Fruit fly (Drosophila melanogaster): ENCODE measurements around the gene CG5177.

CG5177 gene

DNA sequence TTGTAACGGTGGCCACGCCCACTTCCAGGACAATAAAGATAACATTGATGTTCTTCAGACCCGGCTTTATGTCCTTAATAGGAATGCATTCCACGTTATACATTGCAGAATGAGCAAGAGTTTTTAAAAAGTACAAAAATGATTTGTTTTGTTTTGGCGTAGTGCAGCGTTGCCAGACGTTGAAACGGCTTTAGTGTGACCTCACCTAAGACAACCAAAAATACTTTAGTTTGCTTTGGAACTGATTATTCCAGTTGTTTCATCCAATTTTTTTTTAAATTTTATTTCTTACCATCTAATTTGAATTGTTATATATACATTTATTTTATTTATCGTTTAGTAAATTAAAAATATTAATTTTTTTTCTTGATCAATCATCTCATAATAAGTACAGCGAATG, 4.6 kb downstream of the CG5177 start, which contains the start of gene CG5181 (continued):
- TF ChIP-seq sc (optimal IDR thresholded peaks at IDR 0.05) (no peak), sc (GFP tag; optimal IDR thresholded peaks at IDR 0.05) (no peak), rib (GFP tag; IDR thresholded peaks at IDR 0.05) (no peak), chif (GFP tag; optimal IDR thresholded peaks at IDR 0.05) (no peak), CG14710 (tag; optimal IDR thresholded peaks at IDR 0.05) (peak; percentile 21), p53 (GFP tag; optimal IDR thresholded peaks at IDR 0.05) (no peak), Fer3 (tag; optimal IDR thresholded peaks at IDR 0.05) (no peak), ewg (GFP tag; optimal IDR thresholded peaks at IDR 0.05) (no peak), HmgD (GFP tag; optimal IDR thresholded peaks at IDR 0.05) (no peak), ro (GFP tag; IDR thresholded peaks at IDR 0.05) (no peak), gfzf (GFP tag; optimal IDR thresholded peaks at IDR 0.05) (peak; percentile 63), Six4 (GFP tag; optimal IDR thresholded peaks at IDR 0.05) (no peak), CG14965 (GFP tag; optimal IDR thresholded peaks at IDR 0.05; ENCODE audit: borderline replicate concordance) (no peak), CG4617 (GFP tag; optimal IDR thresholded peaks at IDR 0.05; ENCODE audit: borderline replicate concordance) (peak; percentile 34), CG8089 (GFP tag; optimal IDR thresholded peaks at IDR 0.05) (no peak), CG2712 (tag; optimal IDR thresholded peaks at IDR 0.05) (peak; percentile 1), CG34376 (GFP tag; optimal IDR thresholded peaks at IDR 0.05) (no peak), Sry-δ (GFP tag; optimal IDR thresholded peaks at IDR 0.05) (no peak), so (GFP tag; IDR thresholded peaks at IDR 0.05) (no peak), CG9932 (GFP tag; IDR thresholded peaks at IDR 0.05) (no peak), ac (GFP tag; optimal IDR thresholded peaks at IDR 0.05) (no peak), CG4854 (GFP tag; optimal IDR thresholded peaks at IDR 0.05) (no peak), dan (GFP tag; IDR thresholded peaks at IDR 0.05) (no peak), CG14441 (GFP tag; IDR thresholded peaks at IDR 0.05) (no peak), CG8359 (GFP tag; optimal IDR thresholded peaks at IDR 0.05; ENCODE audit: borderline replicate concordance) (no peak), gem (tag; optimal IDR thresholded peaks at IDR 0.05) (no peak), row (GFP tag; IDR thresholded peaks at IDR 0.05) (peak; percentile 69), Myb (GFP tag; optimal IDR thresholded peaks at IDR 0.05) (no peak), ken (GFP tag; IDR thresholded peaks at IDR 0.05) (no peak), zen2 (GFP tag; IDR thresholded peaks at IDR 0.05; ENCODE audit: partially characterized antibody) (no peak), pzg (GFP tag; optimal IDR thresholded peaks at IDR 0.05) (peak; percentile 46), gsb (GFP tag; IDR thresholded peaks at IDR 0.05) (no peak), kah (GFP tag; optimal IDR thresholded peaks at IDR 0.05) (no peak), Aef1 (GFP tag; IDR thresholded peaks at IDR 0.05) (no peak), CG30020 (tag; optimal IDR thresholded peaks at IDR 0.05) (peak; percentile 37), CG3995 (GFP tag; optimal IDR thresholded peaks at IDR 0.05) (no peak), CG5180 (GFP tag; optimal IDR thresholded peaks at IDR 0.05) (no peak), sqz (GFP tag; optimal IDR thresholded peaks at IDR 0.05) (no peak), CG6654 (GFP tag; optimal IDR thresholded peaks at IDR 0.05) (no peak), Stat92E (GFP tag; optimal IDR thresholded peaks at IDR 0.05) (no peak), zen (tag; optimal IDR thresholded peaks at IDR 0.05) (no peak), sens (GFP tag) (no peak), trem (tag; optimal IDR thresholded peaks at IDR 0.05) (peak; percentile 35), CG17359 (tag; optimal IDR thresholded peaks at IDR 0.05) (no peak), Atf3 (GFP tag; optimal IDR thresholded peaks at IDR 0.05) (no peak), fd102C (GFP tag; optimal IDR thresholded peaks at IDR 0.05) (no peak), CG10979 (tag; optimal IDR thresholded peaks at IDR 0.05) (no peak), BEAF-32 (GFP tag; optimal IDR thresholded peaks at IDR 0.05) (peak; percentile 10), sisA (GFP tag; IDR thresholded peaks at IDR 0.05) (no peak), grn (GFP tag; optimal IDR thresholded peaks at IDR 0.05) (no peak), ato (GFP tag; IDR thresholded peaks at IDR 0.05; ENCODE audit: partially characterized antibody) (no peak), btn (GFP tag; optimal IDR thresholded peaks at IDR 0.05) (no peak)

Data from whole organism, embryonic.